Fruit fly (Drosophila melanogaster): ENCODE data around the gene Arp10.

dm6 chrX:19663859-19664728, 18.1 kb upstream of the Arp10 start, which contains the start of the genes CG14223 and Ssu72:
- TF ChIP-seq CG8478 (optimal IDR thresholded peaks at IDR 0.05) (no peak), CTCF (optimal IDR thresholded peaks at IDR 0.05) (no peak)
